Worm (Caenorhabditis elegans): ENCODE measurements around the gene unc-9.

Gene unc-9

DNA sequence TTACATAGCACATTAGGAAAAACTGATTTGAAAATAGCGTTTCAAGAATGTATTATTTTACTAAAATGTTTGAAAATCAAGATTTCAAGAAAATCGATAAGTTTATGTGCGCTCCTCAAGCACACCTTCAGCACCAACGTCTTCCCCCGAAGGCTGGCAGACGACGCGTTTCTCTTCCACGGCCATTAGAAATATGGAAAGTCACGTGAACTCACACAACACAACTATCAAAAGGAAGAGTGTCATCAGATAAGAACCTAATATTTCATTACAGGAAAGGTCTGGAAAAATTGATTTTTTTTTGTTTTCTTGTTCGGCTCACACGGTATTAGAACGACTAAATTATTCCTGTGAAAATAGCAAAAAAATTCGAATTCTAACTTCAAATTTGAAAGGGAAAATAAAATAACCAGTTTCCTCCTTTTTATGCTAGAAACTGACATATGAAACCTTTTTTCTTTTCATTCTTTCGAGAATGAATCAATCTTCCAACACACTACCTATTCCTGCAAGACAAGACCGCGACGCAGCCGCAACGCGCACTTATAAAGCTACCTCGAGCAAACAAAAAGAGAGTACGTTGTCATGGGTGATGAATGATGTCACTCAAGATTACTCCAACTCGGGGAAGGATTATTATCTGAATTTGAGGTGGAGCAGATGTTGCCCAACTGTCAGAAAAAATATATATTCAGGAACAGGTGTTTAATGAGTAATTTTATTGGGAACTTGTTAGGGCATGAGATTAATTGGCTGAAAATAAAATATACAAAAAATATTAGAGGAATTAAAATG, 23.7 kb downstream of the unc-9 start:
- TF ChIP-seq nhr-11 (tag; optimal IDR thresholded peaks at IDR 0.05) (no peak), ceh-28 (tag; optimal IDR thresholded peaks at IDR 0.05) (peak; percentile 3), nfya-1 (tag; optimal IDR thresholded peaks at IDR 0.05; ENCODE audit: insufficient read depth) (peak; percentile 37), daf-12 (tag; optimal IDR thresholded peaks at IDR 0.05) (no peak), lin-39 (tag; optimal IDR thresholded peaks at IDR 0.05) (peak; percentile 39), jun-1 (tag; optimal IDR thresholded peaks at IDR 0.05) (peak; percentile 7), hmg-11 (tag; optimal IDR thresholded peaks at IDR 0.05) (peak; percentile 32), snpc-4 (tag; optimal IDR thresholded peaks at IDR 0.05) (peak; percentile 8), elt-3 (tag; optimal IDR thresholded peaks at IDR 0.05) (no peak), elt-2 (tag; optimal IDR thresholded peaks at IDR 0.05) (peak; percentile 73), pqm-1 (tag; optimal IDR thresholded peaks at IDR 0.05) (peak; percentile 22), pha-4 (tag; optimal IDR thresholded peaks at IDR 0.05) (peak; percentile 41)

DNA sequence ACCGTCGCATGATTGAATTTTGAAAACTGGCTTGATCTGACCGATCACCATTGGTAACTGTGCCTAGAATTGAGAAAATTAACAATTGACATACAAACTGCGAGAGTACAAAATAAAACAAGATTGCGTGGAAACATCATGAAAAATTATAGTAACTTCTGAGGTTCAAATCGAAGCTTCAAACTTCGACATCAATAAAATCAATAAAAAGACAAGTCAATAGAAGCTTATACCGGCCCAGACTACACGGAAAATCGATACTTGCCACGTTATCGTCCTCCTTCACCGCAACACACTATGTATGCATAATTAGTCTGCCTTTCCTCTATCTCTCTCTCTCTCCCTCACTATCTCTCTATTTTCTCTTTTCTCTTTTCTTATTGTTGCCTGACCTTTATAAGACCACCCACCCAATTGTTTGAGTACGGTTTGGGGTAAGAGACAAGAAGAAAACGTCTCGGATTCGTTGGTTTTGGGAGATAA, 25.1 kb downstream of the unc-9 start, which contains the start of gene skr-21:
TSS of gene skr-21 (minus strand) at position 51 of the 483 bp plus-strand sequence.
- TF ChIP-seq ceh-28 (tag; optimal IDR thresholded peaks at IDR 0.05) (peak; percentile 64), nhr-25 (tag; optimal IDR thresholded peaks at IDR 0.05) (peak; percentile 11), elt-2 (tag; optimal IDR thresholded peaks at IDR 0.05) (peak; percentile 1), pqm-1 (tag; optimal IDR thresholded peaks at IDR 0.05) (no peak), egl-27 (tag; optimal IDR thresholded peaks at IDR 0.05) (no peak)

DNA sequence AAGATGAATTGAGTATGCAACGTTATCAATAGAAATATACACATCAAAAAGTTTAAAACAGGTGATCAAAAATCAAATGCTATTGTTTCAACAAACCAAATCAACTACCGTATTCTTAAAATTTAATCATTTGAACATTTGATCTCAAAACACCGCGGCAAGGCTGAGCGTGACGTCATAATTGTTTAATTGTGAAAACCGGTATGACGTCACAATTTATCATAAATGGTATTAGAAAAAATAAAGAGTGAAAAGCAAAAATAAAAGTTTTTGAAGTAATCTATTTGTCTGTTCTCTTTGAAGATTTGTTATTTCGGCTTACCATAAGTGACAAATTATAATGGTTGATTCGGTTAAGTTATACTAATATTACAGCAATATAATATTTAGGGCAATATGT, 26.2 kb downstream of the unc-9 start:
- no peak for TF ChIP-seq ama-1 (optimal IDR thresholded peaks at IDR 0.05)
- no peak for TF ChIP-seq jun-1 (tag; optimal IDR thresholded peaks at IDR 0.05)
- TF ChIP-seq ceh-9 (tag; optimal IDR thresholded peaks at IDR 0.05) = no peak
- TF ChIP-seq fos-1 (tag; optimal IDR thresholded peaks at IDR 0.05) = no peak
- no peak for TF ChIP-seq sea-2 (GFP tag; optimal IDR thresholded peaks at IDR 0.05)
- no peak for TF ChIP-seq elt-3 (tag; optimal IDR thresholded peaks at IDR 0.05)
- TF ChIP-seq ceh-28 (tag; optimal IDR thresholded peaks at IDR 0.05) = no peak
- TF ChIP-seq skn-1 (tag; optimal IDR thresholded peaks at IDR 0.05) = no peak
- TF ChIP-seq mml-1 (tag; optimal IDR thresholded peaks at IDR 0.05) = no peak
- no peak for TF ChIP-seq nhr-23 (tag; optimal IDR thresholded peaks at IDR 0.05)
- TF ChIP-seq fkh-2 (tag; optimal IDR thresholded peaks at IDR 0.05) = no peak

DNA sequence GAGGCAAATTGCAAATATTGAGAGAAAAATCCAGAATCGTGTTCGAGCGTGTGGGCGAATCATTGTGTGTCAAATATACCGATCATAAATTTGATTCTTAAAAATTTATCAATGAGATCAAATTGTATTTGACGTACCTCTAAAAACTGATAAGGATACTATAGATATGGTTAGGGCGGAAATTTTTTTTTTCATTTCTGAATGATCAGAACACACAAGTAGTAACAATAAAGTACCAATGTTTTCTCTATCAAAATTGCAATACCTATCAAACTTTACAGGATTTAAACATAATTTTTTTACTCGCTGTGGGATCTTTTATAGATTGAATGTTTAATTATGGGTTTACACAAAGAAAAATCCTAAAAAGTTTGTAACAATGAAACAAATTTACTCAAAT, 30.7 kb downstream of the unc-9 start, which contains the start of gene bgnt-1.5:
TSS of gene bgnt-1.5 (minus strand) at position 101 of the 400 bp plus-strand sequence.
- TF ChIP-seq lsy-12 (tag; optimal IDR thresholded peaks at IDR 0.05) = no peak
- no peak for TF ChIP-seq mml-1 (tag; optimal IDR thresholded peaks at IDR 0.05)
- TF ChIP-seq nhr-12 (tag; optimal IDR thresholded peaks at IDR 0.05) = no peak
- no peak for TF ChIP-seq R02D3.7 (tag; optimal IDR thresholded peaks at IDR 0.05)
- no peak for TF ChIP-seq daf-12 (tag; optimal IDR thresholded peaks at IDR 0.05)
- no peak for TF ChIP-seq jun-1 (tag; optimal IDR thresholded peaks at IDR 0.05)
- no peak for TF ChIP-seq nhr-23 (tag; optimal IDR thresholded peaks at IDR 0.05)
- no peak for TF ChIP-seq sea-2 (GFP tag; optimal IDR thresholded peaks at IDR 0.05)
- no peak for TF ChIP-seq unc-62 (GFP tag; optimal IDR thresholded peaks at IDR 0.05)
- no peak for TF ChIP-seq ceh-28 (tag; optimal IDR thresholded peaks at IDR 0.05)

DNA sequence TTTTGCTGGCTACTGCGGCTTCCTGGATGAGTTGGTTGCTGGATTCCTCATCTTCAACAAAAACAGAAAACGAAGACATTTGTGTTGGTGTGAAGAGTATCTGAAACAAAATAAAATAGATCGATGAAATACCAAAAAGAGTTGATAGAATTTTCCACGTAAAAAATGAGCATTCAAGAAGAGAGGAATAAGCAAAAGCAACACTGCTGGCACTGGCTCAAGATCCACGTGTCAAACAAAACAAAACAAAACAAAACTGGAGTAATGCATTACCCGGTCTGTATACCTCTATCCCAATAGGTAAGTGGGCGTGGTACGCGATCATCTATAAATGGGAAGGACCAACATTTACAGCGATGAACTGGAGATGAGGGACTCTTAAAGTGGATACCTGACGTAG, 33.3 kb downstream of the unc-9 start, which contains the start of gene K08H2.2:
TSS of gene K08H2.2 (minus strand) at position 101 of the 400 bp plus-strand sequence.
- no peak for TF ChIP-seq lin-39 (tag; optimal IDR thresholded peaks at IDR 0.05)
- TF ChIP-seq fkh-2 (tag; optimal IDR thresholded peaks at IDR 0.05) = no peak
- no peak for TF ChIP-seq fos-1 (tag; optimal IDR thresholded peaks at IDR 0.05)
- TF ChIP-seq elt-2 (tag; optimal IDR thresholded peaks at IDR 0.05) = no peak
- no peak for TF ChIP-seq sea-2 (GFP tag; optimal IDR thresholded peaks at IDR 0.05)
- TF ChIP-seq ZK546.5 (tag; optimal IDR thresholded peaks at IDR 0.05) = no peak
- TF ChIP-seq nhr-11 (tag; optimal IDR thresholded peaks at IDR 0.05) = no peak
- no peak for TF ChIP-seq ceh-28 (tag; optimal IDR thresholded peaks at IDR 0.05)

DNA sequence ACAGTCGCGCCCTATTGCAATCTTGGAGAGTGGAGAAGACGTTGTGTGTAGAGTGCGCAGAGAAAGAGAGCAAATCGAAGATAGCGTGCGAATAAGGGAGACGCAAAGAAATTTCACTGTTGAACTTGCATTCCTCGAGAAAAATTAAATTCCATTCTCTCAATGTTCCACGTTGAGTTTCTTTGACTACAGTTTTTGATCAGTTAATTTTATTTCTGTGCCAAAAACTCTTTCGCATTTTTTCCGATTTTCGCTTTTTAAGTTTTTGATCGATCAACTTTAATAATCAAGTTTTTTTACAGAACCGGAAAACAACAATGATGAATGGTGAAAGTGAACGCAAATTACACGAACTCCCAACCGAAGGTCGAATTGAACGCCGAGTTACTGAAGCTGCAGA, 35.5 kb downstream of the unc-9 start, which contains the start of gene K08H2.3:
TSS of gene K08H2.3 (plus strand) at position 301 of the 400 bp plus-strand sequence.
- peak; percentile 22 for TF ChIP-seq lin-15B (tag; optimal IDR thresholded peaks at IDR 0.05)
- no peak for TF ChIP-seq fkh-2 (tag; optimal IDR thresholded peaks at IDR 0.05)
